Fruit fly (Drosophila melanogaster) Kc167 (cell line): ENCODE measurements around the gene CHKov2.

Source experiments
- Myc ChIP-seq: fragments of >200 bp; optimal IDR thresholded peaks from 2 replicates; lab custom pipeline; 2017; ENCODE audit warnings: missing external identifiers
- Sin3A ChIP-seq: fragments of >200 bp; optimal IDR thresholded peaks from 2 replicates; lab custom pipeline; 2018; ENCODE audit warnings: missing external identifiers
- h ChIP-seq: fragments of >200 bp; optimal IDR thresholded peaks from 3 replicates; lab custom pipeline; 2018; ENCODE audit warnings: missing external identifiers
- insv ChIP-seq: fragments of >200 bp; optimal IDR thresholded peaks from 3 replicates; lab custom pipeline; 2018; ENCODE audit warnings: missing external identifiers
- psq ChIP-seq: fragments of >200 bp; optimal IDR thresholded peaks from 2 replicates; lab custom pipeline; 2017; ENCODE audit warnings: missing external identifiers
- ttk ChIP-seq: sonication (Bioruptor generic); optimal IDR thresholded peaks from 2 replicates; lab custom pipeline; 2017; ENCODE audit warnings: missing external identifiers

DNA sequence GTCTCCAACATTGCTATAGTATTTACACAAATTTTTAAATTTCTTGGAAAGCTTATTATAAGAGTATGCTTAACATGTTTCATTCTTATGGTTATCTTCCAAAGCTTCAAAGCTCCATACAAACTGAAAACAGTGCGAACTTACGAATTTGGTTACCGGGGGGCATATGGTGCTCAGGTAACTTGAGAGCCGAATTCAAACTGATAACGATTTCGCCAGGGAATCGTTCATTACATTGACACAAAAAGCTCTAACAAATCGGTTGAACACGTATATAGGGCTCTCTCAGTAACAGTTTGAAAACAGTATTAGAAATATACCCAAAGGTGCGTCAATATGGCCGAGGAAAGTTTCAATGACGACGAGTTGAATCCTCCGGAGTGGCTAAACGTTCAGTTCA lies 30.4 kb downstream of the CHKov2 start, which contains the start of gene CG13659:
- no peak for TF ChIP-seq h (lab: Kevin White, UChicago)
- TF ChIP-seq insv (lab: Kevin White, UChicago) = no peak
- no peak for TF ChIP-seq Myc (lab: Kevin White, UChicago)
- TF ChIP-seq Sin3A (lab: Kevin White, UChicago) = no peak
- TF ChIP-seq ttk (lab: Kevin White, UChicago) = no peak
- TF ChIP-seq psq (lab: Kevin White, UChicago) = no peak
